Worm (Caenorhabditis elegans) whole organism, early embryonic: ENCODE data around the gene fbxa-196.

Experiments used
- B0310.2 ChIP-seq: sonication (generic microtip); optimal IDR thresholded peaks from 2 replicates; lab custom pipeline; 2016; ENCODE audit warnings: mild to moderate bottlenecking, missing genetic modification characterization, missing compliant biosample characterization
- F13C5.2 ChIP-seq: sonication (generic microtip); optimal IDR thresholded peaks from 2 replicates; lab custom pipeline; 2017; ENCODE audit warnings: mild to moderate bottlenecking, missing genetic modification characterization, inconsistent platforms, missing compliant biosample characterization
- aly-1 ChIP-seq: sonication (generic microtip); optimal IDR thresholded peaks from 2 replicates; lab custom pipeline; 2016; ENCODE audit warnings: missing genetic modification characterization, missing compliant biosample characterization
- ama-1 ChIP-seq: fragments of 150-350 bp; optimal IDR thresholded peaks from 2 replicates; lab custom pipeline; 2014
- ceh-13 ChIP-seq: fragments of 200-800 bp; sonication (Bioruptor generic); optimal IDR thresholded peaks from 2 replicates; lab custom pipeline; 2018; ENCODE audit warnings: mild to moderate bottlenecking, missing genetic modification characterization, missing compliant biosample characterization
- ceh-36 ChIP-seq: sonication (generic microtip); optimal IDR thresholded peaks from 2 replicates; lab custom pipeline; 2016; ENCODE audit warnings: missing genetic modification characterization, inconsistent platforms, missing compliant biosample characterization
- ets-7 ChIP-seq: sonication (generic microtip); optimal IDR thresholded peaks from 2 replicates; lab custom pipeline; 2016; ENCODE audit warnings: missing genotype, missing genetic modification characterization, missing compliant biosample characterization
- flt-1 ChIP-seq: fragments of 200-800 bp; sonication (Bioruptor generic); IDR thresholded peaks from 2 replicates; pipeline ENCODE4 v1.3.6; 2022; ENCODE audit warnings: missing genetic modification characterization, missing compliant biosample characterization
- hmbx-1 ChIP-seq: sonication (generic microtip); optimal IDR thresholded peaks from 2 replicates; lab custom pipeline; 2016; ENCODE audit warnings: mild to moderate bottlenecking, missing genetic modification characterization, missing compliant biosample characterization
- hmg-4 ChIP-seq: fragments of 200-800 bp; sonication (Bioruptor generic); optimal IDR thresholded peaks from 2 replicates; lab custom pipeline; 2018; ENCODE audit warnings: mild to moderate bottlenecking, missing genetic modification characterization, missing compliant biosample characterization
- hnd-1 ChIP-seq: sonication (generic microtip); optimal IDR thresholded peaks from 2 replicates; lab custom pipeline; 2016; ENCODE audit warnings: missing genetic modification characterization, missing compliant biosample characterization
- pes-1 ChIP-seq: fragments of 200-800 bp; sonication (Bioruptor generic); IDR thresholded peaks from 2 replicates; pipeline ENCODE4 v1.3.6; 2022; ENCODE audit warnings: missing genetic modification reagents, missing genetic modification characterization, missing compliant biosample characterization
- scrt-1 ChIP-seq: fragments of 200-800 bp; sonication (Bioruptor generic); IDR thresholded peaks from 2 replicates; pipeline ENCODE4 v1.3.6; 2022; ENCODE audit warnings: missing genetic modification characterization, missing compliant biosample characterization
- sea-1 ChIP-seq: fragments of 200-800 bp; sonication (Bioruptor generic); conservative IDR thresholded peaks from 2 replicates; pipeline ENCODE4 v1.3.6; 2022; ENCODE audit warnings: missing genetic modification characterization, missing compliant biosample characterization
- tbx-11 ChIP-seq: fragments of 200-800 bp; sonication (Bioruptor generic); IDR thresholded peaks from 2 replicates; pipeline ENCODE4 v1.3.6; 2022; ENCODE audit warnings: missing genetic modification characterization, missing compliant biosample characterization
- tbx-37 ChIP-seq: fragments of 200-800 bp; sonication (Bioruptor generic); conservative IDR thresholded peaks from 2 replicates; pipeline ENCODE4 v1.3.6; 2022; ENCODE audit warnings: missing genetic modification reagents, missing genetic modification characterization, missing compliant biosample characterization
- tra-4 ChIP-seq: sonication (generic microtip); optimal IDR thresholded peaks from 2 replicates; lab custom pipeline; 2017; ENCODE audit warnings: missing genetic modification characterization, missing compliant biosample characterization

Gene fbxa-196

ce11 chrV:6433446-6434178 lies 14.8 kb upstream of the fbxa-196 start, which contains the start of the genes gad-1 and erfa-1:
TSS of gene gad-1 (minus strand) at chrV:6433496.
TSS of gene erfa-1 (plus strand) at chrV:6434128.
- no peak for TF ChIP-seq tra-4 (tag; lab: Kevin White, UChicago)
- no peak for TF ChIP-seq ets-7
- peak; percentile 71 for TF ChIP-seq tbx-37 (GFP tag; lab: Robert Waterston, UW)

ce11 chrV:6436332-6436731 lies 12.1 kb upstream of the fbxa-196 start, which contains the start of gene hpo-19:
TSS of gene hpo-19 (plus strand) at chrV:6436645.
- no peak for TF ChIP-seq tbx-11
- TF ChIP-seq ama-1 (lab: Kevin White, UChicago): no peak
- no peak for TF ChIP-seq hmbx-1
- no peak for TF ChIP-seq hnd-1 (tag; lab: Kevin White, UChicago)
- TF ChIP-seq aly-1 (tag; lab: Kevin White, UChicago): no peak
- no peak for TF ChIP-seq ceh-36 (tag; lab: Kevin White, UChicago)
- TF ChIP-seq tbx-37 (GFP tag; lab: Robert Waterston, UW): no peak
- TF ChIP-seq B0310.2 (tag; lab: Kevin White, UChicago): no peak
- no peak for TF ChIP-seq ceh-13 (GFP tag; lab: Kevin White, UChicago)
- no peak for TF ChIP-seq F13C5.2 (tag; lab: Kevin White, UChicago)

ce11 chrV:6438601-6439000 lies 9.9 kb upstream of the fbxa-196 start, which contains the start of gene T05H4.4:
TSS of gene T05H4.4 (plus strand) at chrV:6438901.
- TF ChIP-seq ets-7: no peak
- TF ChIP-seq hmbx-1: no peak
- no peak for TF ChIP-seq hmg-4
- TF ChIP-seq ama-1 (lab: Kevin White, UChicago): no peak
- no peak for TF ChIP-seq flt-1 (GFP tag; lab: Robert Waterston, UW)
- no peak for TF ChIP-seq aly-1 (tag; lab: Kevin White, UChicago)
- no peak for TF ChIP-seq tra-4 (tag; lab: Kevin White, UChicago)
- no peak for TF ChIP-seq B0310.2 (tag; lab: Kevin White, UChicago)

- no peak for TF ChIP-seq ceh-13 (GFP tag; lab: Kevin White, UChicago)
- no peak for TF ChIP-seq F13C5.2 (tag; lab: Kevin White, UChicago)
- TF ChIP-seq hmbx-1: no peak
- no peak for TF ChIP-seq scrt-1 (GFP tag; lab: Robert Waterston, UW)
- TF ChIP-seq aly-1 (tag; lab: Kevin White, UChicago): no peak
- TF ChIP-seq sea-1 (GFP tag; lab: Robert Waterston, UW): no peak
- TF ChIP-seq ama-1 (lab: Kevin White, UChicago): no peak
- no peak for TF ChIP-seq ceh-36 (tag; lab: Kevin White, UChicago)
- no peak for TF ChIP-seq flt-1 (GFP tag; lab: Robert Waterston, UW)
- TF ChIP-seq hnd-1 (tag; lab: Kevin White, UChicago): no peak
- TF ChIP-seq tbx-37 (GFP tag; lab: Robert Waterston, UW): no peak
- no peak for TF ChIP-seq pes-1 (GFP tag; lab: Robert Waterston, UW)
- TF ChIP-seq tra-4 (tag; lab: Kevin White, UChicago): no peak
- no peak for TF ChIP-seq tbx-11
- TF ChIP-seq hmg-4: no peak
- no peak for TF ChIP-seq ets-7
Observed at ce11 chrV:6441613-6442012, 6.8 kb upstream of the fbxa-196 start, which contains the start of gene T05H4.15. TSS of gene T05H4.15 (minus strand) at chrV:6441713.

- no peak for TF ChIP-seq aly-1 (tag; lab: Kevin White, UChicago)
- TF ChIP-seq tra-4 (tag; lab: Kevin White, UChicago): no peak
- no peak for TF ChIP-seq ceh-13 (GFP tag; lab: Kevin White, UChicago)
- no peak for TF ChIP-seq pes-1 (GFP tag; lab: Robert Waterston, UW)
- TF ChIP-seq F13C5.2 (tag; lab: Kevin White, UChicago): no peak
- no peak for TF ChIP-seq ceh-36 (tag; lab: Kevin White, UChicago)
- no peak for TF ChIP-seq hmg-4
- no peak for TF ChIP-seq flt-1 (GFP tag; lab: Robert Waterston, UW)
Observed at ce11 chrV:6442037-6442436, 6.4 kb upstream of the fbxa-196 start, which contains the start of gene T05H4.3. TSS of gene T05H4.3 (plus strand) at chrV:6442337.

ce11 chrV:6450129-6451011 lies 1.9 kb downstream of the fbxa-196 start, which contains the start of gene acl-8:
TSS of gene acl-8 (plus strand) at chrV:6450870.
- TF ChIP-seq ceh-13 (GFP tag; lab: Kevin White, UChicago) (no peak), scrt-1 (GFP tag; lab: Robert Waterston, UW) (no peak), flt-1 (GFP tag; lab: Robert Waterston, UW) (no peak), F13C5.2 (tag; lab: Kevin White, UChicago) (no peak), hnd-1 (tag; lab: Kevin White, UChicago) (no peak), ama-1 (lab: Kevin White, UChicago) (no peak), hmbx-1 (no peak), B0310.2 (tag; lab: Kevin White, UChicago) (no peak), ceh-36 (tag; lab: Kevin White, UChicago) (no peak), ets-7 (no peak), tra-4 (tag; lab: Kevin White, UChicago) (no peak), sea-1 (GFP tag; lab: Robert Waterston, UW) (no peak), tbx-37 (GFP tag; lab: Robert Waterston, UW) (no peak), aly-1 (tag; lab: Kevin White, UChicago) (no peak)

- TF ChIP-seq ceh-13 (GFP tag; lab: Kevin White, UChicago) (no peak), aly-1 (tag; lab: Kevin White, UChicago) (no peak), flt-1 (GFP tag; lab: Robert Waterston, UW) (no peak), ama-1 (lab: Kevin White, UChicago) (no peak), ets-7 (no peak)
Observed at ce11 chrV:6453122-6453521, 4.7 kb downstream of the fbxa-196 start, which contains the start of gene acl-9. TSS of gene acl-9 (plus strand) at chrV:6453226.
